Worm (Caenorhabditis elegans): ENCODE data around the gene nhr-117.

Gene nhr-117

DNA sequence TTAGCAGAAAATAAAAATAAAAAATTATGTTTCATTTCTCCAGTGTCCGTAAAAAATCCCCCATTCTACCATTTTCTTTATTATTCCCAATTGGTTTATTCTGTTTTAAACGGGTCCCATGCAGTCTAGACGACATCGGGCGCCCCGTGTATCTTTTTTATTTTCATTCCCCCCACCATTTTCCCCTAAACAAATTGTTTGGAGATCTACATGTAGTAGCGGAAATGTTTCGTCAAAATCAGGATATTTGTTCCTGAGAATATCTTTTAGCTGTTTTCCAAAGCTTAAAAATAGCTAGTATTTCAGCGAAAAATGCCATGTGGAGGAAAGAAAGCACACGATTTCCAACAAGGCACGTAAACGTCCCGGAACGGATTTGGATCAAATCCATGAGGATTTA lies 33.2 kb downstream of the nhr-117 start, which contains the start of gene F16B4.5:
F16B4.5 (plus strand) TSS at position 301 of the 400 bp plus-strand sequence.
- TF ChIP-seq sem-2 (GFP tag; optimal IDR thresholded peaks at IDR 0.05): no peak
- TF ChIP-seq pha-4 (tag; optimal IDR thresholded peaks at IDR 0.05): no peak
- TF ChIP-seq nhr-237 (tag; optimal IDR thresholded peaks at IDR 0.05): no peak
- TF ChIP-seq bed-3 (GFP tag; optimal IDR thresholded peaks at IDR 0.05): no peak
- TF ChIP-seq mls-2 (tag; optimal IDR thresholded peaks at IDR 0.05): no peak
- no peak for TF ChIP-seq ceh-39 (tag; optimal IDR thresholded peaks at IDR 0.05)
- TF ChIP-seq unc-39 (tag; optimal IDR thresholded peaks at IDR 0.05): no peak
- no peak for TF ChIP-seq lin-13 (tag; optimal IDR thresholded peaks at IDR 0.05)
- no peak for TF ChIP-seq M03D4.4 (tag; optimal IDR thresholded peaks at IDR 0.05)
- TF ChIP-seq nhr-76 (tag; optimal IDR thresholded peaks at IDR 0.05): no peak
- no peak for TF ChIP-seq unc-120 (tag; optimal IDR thresholded peaks at IDR 0.05; ENCODE audit: poor library complexity, severe bottlenecking)

DNA sequence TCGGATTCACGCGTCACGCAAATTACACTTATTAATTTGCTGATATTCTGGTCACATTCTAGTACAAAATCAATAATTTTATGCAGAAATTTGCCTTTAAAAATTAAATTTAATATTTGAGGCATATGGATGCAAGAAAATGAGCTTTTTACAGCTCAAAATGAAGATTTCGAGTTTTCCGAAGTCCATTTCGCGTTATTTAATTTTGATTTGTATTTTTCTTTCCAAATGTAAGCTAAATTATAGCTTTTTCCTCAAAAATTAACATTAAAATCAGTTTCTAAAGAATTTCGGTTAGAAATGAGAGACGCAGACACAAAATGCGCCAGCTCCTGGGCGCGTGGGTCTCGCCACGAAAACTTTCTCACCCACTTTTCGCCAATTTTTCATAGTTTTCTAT lies 34.4 kb downstream of the nhr-117 start, which contains the start of gene F16B4.6:
F16B4.6 (plus strand) TSS at position 301 of the 400 bp plus-strand sequence.
- TF ChIP-seq unc-39 (tag; optimal IDR thresholded peaks at IDR 0.05): no peak
- TF ChIP-seq pha-4 (tag; optimal IDR thresholded peaks at IDR 0.05): no peak
- no peak for TF ChIP-seq hlh-1 (tag; optimal IDR thresholded peaks at IDR 0.05)
- TF ChIP-seq unc-120 (tag; optimal IDR thresholded peaks at IDR 0.05; ENCODE audit: poor library complexity, severe bottlenecking): no peak
- no peak for TF ChIP-seq M03D4.4 (tag; optimal IDR thresholded peaks at IDR 0.05)
- TF ChIP-seq lin-13 (tag; optimal IDR thresholded peaks at IDR 0.05): no peak
- TF ChIP-seq lin-32 (GFP tag; optimal IDR thresholded peaks at IDR 0.05): no peak
- no peak for TF ChIP-seq ces-1 (GFP tag; optimal IDR thresholded peaks at IDR 0.05)
- no peak for TF ChIP-seq sptf-1 (tag; optimal IDR thresholded peaks at IDR 0.05)
- no peak for TF ChIP-seq blmp-1 (tag; optimal IDR thresholded peaks at IDR 0.05)
- TF ChIP-seq flh-1 (GFP tag; optimal IDR thresholded peaks at IDR 0.05): no peak
- no peak for TF ChIP-seq sem-2 (GFP tag; optimal IDR thresholded peaks at IDR 0.05)
- no peak for TF ChIP-seq tbx-8 (GFP tag; optimal IDR thresholded peaks at IDR 0.05)
- no peak for TF ChIP-seq drap-1 (GFP tag; optimal IDR thresholded peaks at IDR 0.05)
- TF ChIP-seq nhr-12 (tag; optimal IDR thresholded peaks at IDR 0.05): no peak

DNA sequence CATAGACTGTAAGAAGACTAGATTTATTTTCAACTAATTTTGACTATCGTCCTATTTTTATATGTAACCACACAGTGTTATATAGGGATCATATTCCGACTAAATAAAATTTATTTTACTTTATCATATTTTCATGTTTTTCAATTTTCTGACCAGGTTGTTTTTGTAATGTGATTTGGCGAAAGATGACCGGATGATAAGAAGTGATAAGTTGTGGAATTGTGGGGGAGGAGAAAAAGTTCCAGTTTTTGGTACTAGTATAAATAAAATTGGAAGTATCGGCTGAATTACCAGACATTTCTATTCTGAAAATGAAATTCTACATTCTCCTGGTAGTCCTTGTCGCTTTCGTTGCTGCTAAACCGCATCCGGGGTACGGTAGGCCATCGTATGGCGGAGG lies 35.9 kb downstream of the nhr-117 start, which contains the start of gene F16B4.7:
F16B4.7 (plus strand) TSS at position 301 of the 400 bp plus-strand sequence.
- TF ChIP-seq unc-62 (GFP tag; optimal IDR thresholded peaks at IDR 0.05): no peak
- no peak for TF ChIP-seq snpc-4 (tag; optimal IDR thresholded peaks at IDR 0.05)
- TF ChIP-seq tbx-8 (GFP tag; optimal IDR thresholded peaks at IDR 0.05): no peak
- no peak for TF ChIP-seq bed-3 (GFP tag; optimal IDR thresholded peaks at IDR 0.05)
- no peak for TF ChIP-seq sem-2 (GFP tag; optimal IDR thresholded peaks at IDR 0.05)
- TF ChIP-seq ceh-43 (GFP tag; optimal IDR thresholded peaks at IDR 0.05): no peak
- TF ChIP-seq hlh-1 (tag; optimal IDR thresholded peaks at IDR 0.05): no peak
- no peak for TF ChIP-seq nhr-12 (tag; optimal IDR thresholded peaks at IDR 0.05)
- TF ChIP-seq flh-1 (GFP tag; optimal IDR thresholded peaks at IDR 0.05): no peak
- TF ChIP-seq M03D4.4 (tag; optimal IDR thresholded peaks at IDR 0.05): no peak
- TF ChIP-seq ces-1 (GFP tag; optimal IDR thresholded peaks at IDR 0.05): no peak
- no peak for TF ChIP-seq unc-39 (tag; optimal IDR thresholded peaks at IDR 0.05)
- no peak for TF ChIP-seq mab-5 (tag; optimal IDR thresholded peaks at IDR 0.05)
- no peak for TF ChIP-seq nhr-28 (tag; optimal IDR thresholded peaks at IDR 0.05)
- no peak for TF ChIP-seq ceh-83 (GFP tag; optimal IDR thresholded peaks at IDR 0.05)
- no peak for TF ChIP-seq nhr-76 (tag; optimal IDR thresholded peaks at IDR 0.05)

DNA sequence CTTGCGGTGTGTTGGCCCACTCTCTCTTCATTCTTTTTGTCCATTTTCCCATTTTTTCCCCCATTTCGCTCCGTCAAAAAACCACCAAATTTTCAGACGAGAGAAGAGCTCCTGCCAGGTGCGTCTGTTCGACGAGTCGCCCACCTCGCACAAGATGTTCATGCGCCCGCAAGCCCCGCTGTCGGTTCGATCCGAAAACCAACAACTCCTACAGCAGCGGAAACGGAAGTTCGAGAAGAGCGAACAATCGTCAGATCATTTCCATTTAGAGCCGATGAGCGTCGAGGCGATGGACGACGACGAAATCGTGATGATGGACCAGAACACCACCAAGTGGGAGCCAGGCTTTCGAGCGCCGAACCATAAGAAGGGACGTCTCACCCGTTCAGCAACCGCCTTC lies 38.1 kb downstream of the nhr-117 start:
- TF ChIP-seq lin-13 (tag; optimal IDR thresholded peaks at IDR 0.05) (no peak), nhr-76 (tag; optimal IDR thresholded peaks at IDR 0.05) (no peak), cnd-1 (tag; optimal IDR thresholded peaks at IDR 0.05) (peak; percentile 18), bed-3 (GFP tag; optimal IDR thresholded peaks at IDR 0.05) (no peak)

DNA sequence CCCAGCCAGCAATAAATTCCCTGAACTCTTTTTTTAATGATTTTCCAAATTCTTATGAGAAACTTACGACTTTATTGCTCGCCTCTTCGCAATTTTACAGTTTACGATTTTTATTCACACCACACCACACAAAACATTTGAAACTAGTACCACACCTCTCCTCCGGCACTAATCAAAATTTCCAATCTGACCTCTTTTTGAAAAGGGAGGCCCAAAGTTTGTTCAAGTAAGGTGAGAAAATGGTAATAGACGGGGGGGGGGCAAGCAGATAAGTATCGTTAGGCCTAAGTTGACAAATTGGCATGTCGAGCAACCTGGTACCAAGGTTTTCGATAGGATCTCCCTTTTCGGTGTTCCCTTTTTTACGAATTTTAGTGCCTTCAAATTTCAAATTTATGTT lies 41.5 kb downstream of the nhr-117 start:
- no peak for TF ChIP-seq ceh-83 (GFP tag; optimal IDR thresholded peaks at IDR 0.05)
- no peak for TF ChIP-seq zip-8 (tag; optimal IDR thresholded peaks at IDR 0.05)
- no peak for TF ChIP-seq ham-2 (GFP tag; optimal IDR thresholded peaks at IDR 0.05)
- no peak for TF ChIP-seq mep-1 (tag; optimal IDR thresholded peaks at IDR 0.05)
- TF ChIP-seq lin-32 (GFP tag; optimal IDR thresholded peaks at IDR 0.05): no peak
- TF ChIP-seq drap-1 (GFP tag; optimal IDR thresholded peaks at IDR 0.05): no peak
- no peak for TF ChIP-seq nhr-237 (tag; optimal IDR thresholded peaks at IDR 0.05)
- TF ChIP-seq nhr-28 (tag; optimal IDR thresholded peaks at IDR 0.05): no peak
- no peak for TF ChIP-seq hlh-1 (tag; optimal IDR thresholded peaks at IDR 0.05)
- TF ChIP-seq unc-62 (GFP tag; optimal IDR thresholded peaks at IDR 0.05): no peak
- TF ChIP-seq nhr-12 (tag; optimal IDR thresholded peaks at IDR 0.05): no peak
- no peak for TF ChIP-seq ceh-43 (GFP tag; optimal IDR thresholded peaks at IDR 0.05)
- no peak for TF ChIP-seq snpc-4 (tag; optimal IDR thresholded peaks at IDR 0.05)
- TF ChIP-seq nhr-76 (tag; optimal IDR thresholded peaks at IDR 0.05): no peak
- TF ChIP-seq lin-13 (tag; optimal IDR thresholded peaks at IDR 0.05): no peak
